Worm (Caenorhabditis elegans) whole organism, young adult: Measurements from ENCODE around the gene B0244.17.

Experiments used
- D2030.7 ChIP-seq: fragments of 200-800 bp; sonication (Bioruptor generic); IDR thresholded peaks from 2 replicates; pipeline ENCODE4 v1.3.6; 2022; ENCODE audit warnings: missing genetic modification reagents, missing genetic modification characterization, missing compliant biosample characterization
- attf-6 ChIP-seq: fragments of 200-800 bp; sonication (Bioruptor generic); IDR thresholded peaks from 2 replicates; pipeline ENCODE4 v1.3.6; 2022; ENCODE audit warnings: missing genetic modification reagents, missing genetic modification characterization, missing compliant biosample characterization
- egl-44 ChIP-seq: fragments of 200-800 bp; sonication (Bioruptor generic); IDR thresholded peaks from 2 replicates; pipeline ENCODE4 v1.3.6; 2022; ENCODE audit warnings: missing genetic modification reagents, missing genetic modification characterization, missing compliant biosample characterization
- pha-4 ChIP-seq: fragments of 150-350 bp; sonication (generic microtip); optimal IDR thresholded peaks from 2 replicates; lab custom pipeline; 2014; ENCODE audit warnings: missing biosample characterization, missing genetic modification reagents, missing genetic modification characterization
- snpc-4 ChIP-seq, 5 experiments: fragments of 150-350 bp in 1 of 5; sonication (generic microtip) in 4 of 5; optimal IDR thresholded peaks; 2 replicates each; lab custom pipeline; 2014 to 2018; ENCODE audit warnings: missing genetic modification characterization in 5 of 5, missing biosample characterization in 3 of 5, antibody characterized with exemption in 2 of 5, mild to moderate bottlenecking in 2 of 5, missing compliant biosample characterization in 2 of 5, missing genotype in 2 of 5, moderate library complexity in 2 of 5, missing genetic modification reagents in 1 of 5

DNA sequence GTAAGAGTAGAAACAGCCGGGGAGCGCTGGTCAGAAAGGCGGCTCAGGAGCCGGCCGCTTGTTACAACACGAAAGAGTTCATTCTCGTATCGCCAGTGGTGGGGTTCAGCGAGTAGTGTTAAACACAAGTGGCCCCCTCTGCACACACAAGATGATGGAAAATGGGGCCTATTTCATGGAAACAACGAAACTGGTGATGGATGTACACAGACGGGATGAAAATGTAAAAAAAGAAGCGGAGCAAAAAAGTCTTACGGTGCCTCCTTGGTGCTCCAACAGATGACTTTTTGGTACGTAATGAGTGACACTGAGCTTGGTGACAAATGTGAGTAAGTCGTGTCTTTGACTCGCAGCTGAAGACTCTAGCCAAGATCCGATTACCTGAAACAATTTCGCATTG, 25.0 kb upstream of the B0244.17 start:
- TF ChIP-seq D2030.7 (GFP tag; lab: Robert Waterston, UW): no peak
- TF ChIP-seq attf-6 (GFP tag; lab: Robert Waterston, UW): no peak
- no peak for TF ChIP-seq pha-4 (tag; lab: Kevin White, UChicago)
- no peak for TF ChIP-seq snpc-4 (GFP tag; optimal IDR thresholded peaks at IDR 0.05; lab: Kevin White, UChicago)
- no peak for TF ChIP-seq snpc-4 (tag; optimal IDR thresholded peaks at IDR 0.05; lab: Kevin White, UChicago)
- TF ChIP-seq egl-44 (GFP tag; lab: Robert Waterston, UW): no peak
